Worm (Caenorhabditis elegans) whole organism, early embryonic: ENCODE measurements around the gene usip-1.

Experiments
- aly-1 ChIP-seq: sonication (generic microtip); optimal IDR thresholded peaks from 2 replicates; lab custom pipeline; 2016; ENCODE audit warnings: missing genetic modification characterization, missing compliant biosample characterization
- ama-1 ChIP-seq: fragments of 150-350 bp; optimal IDR thresholded peaks from 2 replicates; lab custom pipeline; 2014
- ets-7 ChIP-seq: sonication (generic microtip); optimal IDR thresholded peaks from 2 replicates; lab custom pipeline; 2016; ENCODE audit warnings: missing genotype, missing genetic modification characterization, missing compliant biosample characterization
- flt-1 ChIP-seq: fragments of 200-800 bp; sonication (Bioruptor generic); IDR thresholded peaks from 2 replicates; pipeline ENCODE4 v1.3.6; 2022; ENCODE audit warnings: missing genetic modification characterization, missing compliant biosample characterization
- hmbx-1 ChIP-seq: sonication (generic microtip); optimal IDR thresholded peaks from 2 replicates; lab custom pipeline; 2016; ENCODE audit warnings: mild to moderate bottlenecking, missing genetic modification characterization, missing compliant biosample characterization
- pes-1 ChIP-seq: fragments of 200-800 bp; sonication (Bioruptor generic); IDR thresholded peaks from 2 replicates; pipeline ENCODE4 v1.3.6; 2022; ENCODE audit warnings: missing genetic modification reagents, missing genetic modification characterization, missing compliant biosample characterization
- sea-1 ChIP-seq: fragments of 200-800 bp; sonication (Bioruptor generic); conservative IDR thresholded peaks from 2 replicates; pipeline ENCODE4 v1.3.6; 2022; ENCODE audit warnings: missing genetic modification characterization, missing compliant biosample characterization
- tbx-37 ChIP-seq: fragments of 200-800 bp; sonication (Bioruptor generic); conservative IDR thresholded peaks from 2 replicates; pipeline ENCODE4 v1.3.6; 2022; ENCODE audit warnings: missing genetic modification reagents, missing genetic modification characterization, missing compliant biosample characterization

DNA sequence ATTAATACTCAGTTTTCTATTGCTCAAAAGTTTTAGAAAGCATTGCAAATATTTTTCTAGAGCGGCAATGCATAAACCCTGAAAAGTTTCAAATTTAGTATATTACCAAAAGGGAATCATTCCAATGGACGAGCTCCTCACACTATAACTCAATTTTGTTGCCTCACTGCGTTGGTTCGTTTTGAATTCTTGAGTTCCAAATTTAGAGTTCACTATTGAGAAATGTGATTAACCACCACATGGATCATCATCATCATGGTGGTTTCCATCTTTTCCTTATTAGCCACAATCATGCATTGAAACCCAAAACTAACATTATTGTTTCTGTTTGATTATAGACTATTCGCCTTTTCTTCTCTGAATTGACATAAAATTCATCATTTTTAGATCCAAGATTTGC is 26.0 kb upstream of the usip-1 start:
- no peak for TF ChIP-seq tbx-37 (GFP tag; lab: Robert Waterston, UW)
- no peak for TF ChIP-seq ama-1 (lab: Kevin White, UChicago)
- TF ChIP-seq aly-1 (tag; lab: Kevin White, UChicago): no peak
- no peak for TF ChIP-seq sea-1 (GFP tag; lab: Robert Waterston, UW)
- no peak for TF ChIP-seq flt-1 (GFP tag; lab: Robert Waterston, UW)
- TF ChIP-seq hmbx-1: no peak
- no peak for TF ChIP-seq pes-1 (GFP tag; lab: Robert Waterston, UW)
- TF ChIP-seq ets-7: no peak
